Worm (Caenorhabditis elegans): ENCODE data around the gene F48C5.2.

- TF ChIP-seq ztf-11 (tag; optimal IDR thresholded peaks at IDR 0.05) (no peak), nhr-76 (tag; optimal IDR thresholded peaks at IDR 0.05) (no peak), elt-1 (tag; optimal IDR thresholded peaks at IDR 0.05; ENCODE audit: borderline replicate concordance, insufficient read depth) (no peak), nhr-12 (tag; optimal IDR thresholded peaks at IDR 0.05) (no peak)
Measured at ce11 chrX:11472407-11472806, 18.3 kb upstream of the F48C5.2 start.

Measured in whole organism, mixed stage, embryonic.